Fruit fly (Drosophila melanogaster): ENCODE results near the gene CG42266.

The CG42266 gene

DNA sequence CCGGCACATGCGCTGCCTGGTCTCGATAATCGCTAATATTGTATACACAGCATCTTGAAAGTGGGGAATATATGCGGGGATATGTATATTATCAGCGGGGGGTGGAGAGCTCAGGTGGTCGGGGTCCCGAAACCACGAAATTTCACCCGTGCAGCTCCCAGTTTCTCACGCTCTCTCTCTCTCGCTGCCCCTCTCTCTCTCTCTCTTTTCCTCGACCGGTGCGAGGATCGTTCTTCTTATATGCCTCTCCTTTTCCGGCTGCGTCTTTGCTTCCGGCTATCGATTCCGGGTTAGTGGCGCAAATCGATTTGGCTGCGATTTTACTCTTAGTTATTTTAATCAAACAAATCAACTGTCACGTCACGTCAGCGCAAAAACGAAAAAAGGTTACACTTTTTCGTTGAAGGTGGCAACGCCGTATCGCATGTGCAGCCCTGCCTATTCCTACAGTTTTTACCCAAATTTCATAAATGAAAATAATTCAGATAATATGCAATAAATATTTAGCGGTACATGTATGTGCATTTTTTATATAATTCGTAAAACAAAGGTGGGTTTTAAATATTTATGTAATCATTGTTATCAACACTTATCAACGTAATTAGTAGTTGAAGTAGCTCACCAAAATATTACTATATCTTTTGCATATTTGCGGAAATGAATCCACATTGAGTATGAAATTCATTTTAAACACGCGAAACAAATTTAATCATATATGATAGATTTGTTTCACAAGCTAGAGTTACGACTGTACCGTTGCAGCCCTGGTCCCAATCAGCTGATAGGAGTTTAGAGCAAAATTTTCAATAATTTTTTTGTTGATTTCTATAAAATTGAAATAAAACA, 40.5 kb downstream of the CG42266 start, which contains the start of the genes heix and CG17328 (continued):
- TF ChIP-seq Dek (tag; optimal IDR thresholded peaks at IDR 0.05) = peak; percentile 76
- peak; percentile 60 for TF ChIP-seq CG13624 (GFP tag; optimal IDR thresholded peaks at IDR 0.05)
- no peak for TF ChIP-seq HmgD (GFP tag; optimal IDR thresholded peaks at IDR 0.05)
- peak; percentile 32 for TF ChIP-seq Side (GFP tag; optimal IDR thresholded peaks at IDR 0.05)
- no peak for TF ChIP-seq CG2889 (GFP tag; IDR thresholded peaks at IDR 0.05)
- TF ChIP-seq ind (GFP tag; optimal IDR thresholded peaks at IDR 0.05) = peak; percentile 79
- peak; percentile 35 for TF ChIP-seq CG12744 (GFP tag; optimal IDR thresholded peaks at IDR 0.05)
- TF ChIP-seq CG31224 (GFP tag; IDR thresholded peaks at IDR 0.05) = peak; percentile 44; the same call in 1 of the 2 replicates
- no peak for TF ChIP-seq Nf-YC (tag; optimal IDR thresholded peaks at IDR 0.05)
- peak; percentile 60 for TF ChIP-seq chn (GFP tag; optimal IDR thresholded peaks at IDR 0.05)
- 0 out of 3 replicates have a peak, but pooled peaks have one; percentile 15 for TF ChIP-seq C15 (GFP tag; IDR thresholded peaks at IDR 0.05)
- TF ChIP-seq CG17612 (GFP tag; IDR thresholded peaks at IDR 0.05) = 0 out of 2 replicates have a peak, but pooled peaks have one; percentile 11
- no peak for TF ChIP-seq Kr (GFP tag; optimal IDR thresholded peaks at IDR 0.05)
- TF ChIP-seq ERR (GFP tag; optimal IDR thresholded peaks at IDR 0.05) = no peak
- no peak for TF ChIP-seq Elba2 (GFP tag; optimal IDR thresholded peaks at IDR 0.05)
- peak; percentile 28 for TF ChIP-seq Dad (GFP tag; optimal IDR thresholded peaks at IDR 0.05)
- TF ChIP-seq sim (GFP tag; IDR thresholded peaks at IDR 0.05) = no peak
- TF ChIP-seq schlank (tag; optimal IDR thresholded peaks at IDR 0.05) = peak; percentile 57
- peak; percentile 41; the same call in 1 of the 2 replicates for TF ChIP-seq wor (GFP tag; IDR thresholded peaks at IDR 0.05)
- peak; percentile 66 for TF ChIP-seq Ssrp (tag; optimal IDR thresholded peaks at IDR 0.05)
- TF ChIP-seq Gsc (GFP tag; IDR thresholded peaks at IDR 0.05) = no peak
- no peak; the same call in none of the 2 replicates for TF ChIP-seq CG6272 (GFP tag; IDR thresholded peaks at IDR 0.05)
- no peak for TF ChIP-seq CG6683 (GFP tag; optimal IDR thresholded peaks at IDR 0.05)
- TF ChIP-seq crp (GFP tag; optimal IDR thresholded peaks at IDR 0.05) = peak; percentile 37 to 94
- TF ChIP-seq CG14667 (GFP tag; IDR thresholded peaks at IDR 0.05) = no peak; the same call in 1 of the 2 replicates
- peak; percentile 54 for TF ChIP-seq CG11085 (GFP tag; IDR thresholded peaks at IDR 0.05)
- no peak for TF ChIP-seq vnd (GFP tag; IDR thresholded peaks at IDR 0.05; ENCODE audit: partially characterized antibody)
- no peak for TF ChIP-seq exex (tag; optimal IDR thresholded peaks at IDR 0.05)
- peak in 1 of 2 experiments; percentile 36 for TF ChIP-seq insv (GFP tag; optimal IDR thresholded peaks at IDR 0.05)
- no peak for TF ChIP-seq lov (optimal IDR thresholded peaks at IDR 0.05)
- TF ChIP-seq lov (GFP tag; IDR thresholded peaks at IDR 0.05) = no peak
- peak; percentile 78 for TF ChIP-seq CG14014 (GFP tag; IDR thresholded peaks at IDR 0.05)
- no peak for TF ChIP-seq CG7372 (GFP tag; IDR thresholded peaks at IDR 0.05)
- TF ChIP-seq fd96Cb (tag; optimal IDR thresholded peaks at IDR 0.05) = peak; percentile 58
- TF ChIP-seq TFAM (GFP tag; optimal IDR thresholded peaks at IDR 0.05) = no peak
- no peak for TF ChIP-seq CG7963 (GFP tag; IDR thresholded peaks at IDR 0.05; ENCODE audit: partially characterized antibody)
- peak; percentile 69 for TF ChIP-seq al (GFP tag; IDR thresholded peaks at IDR 0.05)
- no peak for TF ChIP-seq Tbp (GFP tag; optimal IDR thresholded peaks at IDR 0.05)
- peak; percentile 72 for TF ChIP-seq CG9215 (GFP tag; IDR thresholded peaks at IDR 0.05)
- peak; percentile 80 for TF ChIP-seq tio (GFP tag; optimal IDR thresholded peaks at IDR 0.05)
- TF ChIP-seq H15 (GFP tag; IDR thresholded peaks at IDR 0.05) = peak; percentile 70; the same call in 2 of the 3 replicates
- no peak for TF ChIP-seq kni (GFP tag; optimal IDR thresholded peaks at IDR 0.05)
- TF ChIP-seq hth (optimal IDR thresholded peaks at IDR 0.05) = no peak
- TF ChIP-seq gcm (GFP tag; optimal IDR thresholded peaks at IDR 0.05) = peak; percentile 30
- TF ChIP-seq CG32772 (GFP tag; IDR thresholded peaks at IDR 0.05) = peak; percentile 81
- TF ChIP-seq BtbVII (GFP tag; optimal IDR thresholded peaks at IDR 0.05) = peak; percentile 39
- TF ChIP-seq nmo (GFP tag; optimal IDR thresholded peaks at IDR 0.05) = peak; percentile 81
- peak; percentile 64 for TF ChIP-seq CG30020 (tag; optimal IDR thresholded peaks at IDR 0.05)
- TF ChIP-seq CG17359 (tag; optimal IDR thresholded peaks at IDR 0.05) = peak; percentile 63

Data from whole organism, embryonic.